Fruit fly (Drosophila melanogaster): Measurements from ENCODE around the gene CG31300.

- TF ChIP-seq Met (GFP tag; optimal IDR thresholded peaks at IDR 0.05) (no peak), CG11294 (GFP tag; IDR thresholded peaks at IDR 0.05) (no peak), Eip75B (GFP tag; optimal IDR thresholded peaks at IDR 0.05) (no peak), svp (GFP tag) (no peak), Eip78C (GFP tag) (no peak), Hr4 (GFP tag; optimal IDR thresholded peaks at IDR 0.05) (no peak), Hr39 (GFP tag; optimal IDR thresholded peaks at IDR 0.05) (no peak), CG4318 (GFP tag; optimal IDR thresholded peaks at IDR 0.05) (no peak), vri (GFP tag; optimal IDR thresholded peaks at IDR 0.05) (no peak), ss (GFP tag; optimal IDR thresholded peaks at IDR 0.05) (no peak), CG11762 (GFP tag; optimal IDR thresholded peaks at IDR 0.05; ENCODE audit: insufficient read depth) (no peak), dac (GFP tag; optimal IDR thresholded peaks at IDR 0.05) (no peak), dsx (GFP tag; optimal IDR thresholded peaks at IDR 0.05; ENCODE audit: poor library complexity, severe bottlenecking) (no peak)
Measured at dm6 chr3R:25310843-25311242, 27.4 kb downstream of the CG31300 start, which contains the start of gene CG31099.

Data from whole organism, prepupa.